Fruit fly (Drosophila melanogaster) whole organism: Measurements from ENCODE around the gene Vps60.

ENCODE experiments used
- CG8478 ChIP-seq: fragments of >200 bp; optimal IDR thresholded peaks from 2 replicates; lab custom pipeline; 2018; ENCODE audit warnings: inconsistent platforms
- EcR ChIP-seq, 2 experiments: fragments of >200 bp; optimal IDR thresholded peaks; 2 replicates each; lab custom pipeline; 2017; ENCODE audit warnings: missing biosample characterization in 2 of 2, missing genetic modification characterization in 2 of 2, missing genetic modification reagents in 2 of 2
- usp ChIP-seq: fragments of >200 bp; optimal IDR thresholded peaks from 2 replicates; lab custom pipeline; 2017; ENCODE audit warnings: missing biosample characterization, missing genetic modification characterization, mixed read lengths

DNA sequence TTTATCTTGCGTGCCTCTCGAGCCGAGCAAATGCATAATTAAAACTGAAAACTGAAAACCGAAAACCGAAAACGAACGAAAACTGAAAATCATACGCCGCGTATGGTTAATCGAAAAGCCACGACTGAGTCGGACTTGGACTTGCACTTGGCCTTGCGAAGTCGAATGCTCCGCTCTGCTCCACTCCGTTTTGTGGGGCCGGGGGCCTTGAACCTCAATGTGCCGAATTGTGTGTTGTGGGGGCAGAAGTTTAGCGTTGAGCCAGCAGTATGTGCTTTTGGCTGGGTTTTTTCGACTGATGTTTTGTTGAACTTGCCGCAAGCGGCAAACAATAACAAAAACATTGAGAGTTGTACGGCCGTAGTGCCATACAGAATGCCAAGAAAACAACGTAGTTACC, 6.1 kb downstream of the Vps60 start:
- TF ChIP-seq CG8478 (lab: Kevin White, UChicago) (no peak), EcR (GFP tag; optimal IDR thresholded peaks at IDR 0.05; lab: Kevin White, UChicago) (no peak), usp (GFP tag; lab: Kevin White, UChicago) (no peak)
